Fruit fly (Drosophila melanogaster) whole organism, embryonic: ENCODE measurements around the gene CG13081.

Source experiments
- Atf3 ChIP-seq: fragments of 200-800 bp; sonication (Bioruptor generic); optimal IDR thresholded peaks from 3 replicates; lab custom pipeline; 2016; ENCODE audit warnings: missing biosample characterization, missing genetic modification characterization
- CG10267 ChIP-seq: fragments of 200-800 bp; sonication (Bioruptor generic); optimal IDR thresholded peaks from 2 replicates; lab custom pipeline; 2018; ENCODE audit warnings: missing biosample characterization, mild to moderate bottlenecking, missing genetic modification characterization, moderate library complexity
- CG12769 ChIP-seq: fragments of 200-800 bp; sonication (Bioruptor generic); optimal IDR thresholded peaks from 2 replicates; lab custom pipeline; 2019; ENCODE audit warnings: missing biosample characterization, mild to moderate bottlenecking, missing genetic modification characterization, moderate library complexity
- CG13424 ChIP-seq: fragments of 200-800 bp; sonication (Bioruptor generic); optimal IDR thresholded peaks from 2 replicates; lab custom pipeline; 2019; ENCODE audit warnings: missing biosample characterization, mild to moderate bottlenecking, missing genetic modification characterization, moderate library complexity
- CG14860 ChIP-seq: fragments of 200-800 bp; sonication (Bioruptor generic); IDR thresholded peaks from 3 replicates; pipeline ENCODE4 v1.3.6; 2022; ENCODE audit warnings: missing biosample characterization, missing genetic modification characterization; ENCODE audit not compliant: partially characterized antibody
- CG15514 ChIP-seq: fragments of 200-800 bp; sonication (Bioruptor generic); optimal IDR thresholded peaks from 3 replicates; lab custom pipeline; 2017; ENCODE audit warnings: missing biosample characterization, missing genetic modification characterization, mild to moderate bottlenecking, moderate library complexity, missing genetic modification reagents
- CG1603 ChIP-seq: fragments of 200-800 bp; sonication (Bioruptor generic); optimal IDR thresholded peaks from 2 replicates; lab custom pipeline; 2019; ENCODE audit warnings: missing biosample characterization, mild to moderate bottlenecking, missing genetic modification characterization, moderate library complexity
- CG17385 ChIP-seq: fragments of 200-800 bp; sonication (Bioruptor generic); optimal IDR thresholded peaks from 3 replicates; lab custom pipeline; 2018; ENCODE audit warnings: missing biosample characterization, mild to moderate bottlenecking, missing genetic modification characterization
- CG18262 ChIP-seq: fragments of 200-800 bp; optimal IDR thresholded peaks from 3 replicates; lab custom pipeline; 2019; ENCODE audit warnings: missing biosample characterization, mild to moderate bottlenecking, missing genetic modification characterization, moderate library complexity
- CG30020 ChIP-seq: fragments of 200-800 bp; optimal IDR thresholded peaks from 2 replicates; lab custom pipeline; 2019; ENCODE audit warnings: missing biosample characterization, mild to moderate bottlenecking, missing genetic modification characterization, moderate library complexity
- CG31365 ChIP-seq: fragments of 200-800 bp; sonication (Bioruptor generic); optimal IDR thresholded peaks from 2 replicates; lab custom pipeline; 2018; ENCODE audit warnings: missing biosample characterization, mild to moderate bottlenecking, missing genetic modification characterization
- CG3163 ChIP-seq: fragments of 200-800 bp; sonication (Bioruptor generic); optimal IDR thresholded peaks from 3 replicates; lab custom pipeline; 2016; ENCODE audit warnings: missing biosample characterization, missing genetic modification characterization
- CG32767 ChIP-seq: fragments of 200-800 bp; sonication (Bioruptor generic); IDR thresholded peaks from 2 replicates; pipeline ENCODE4 v1.3.6; 2022; ENCODE audit warnings: missing biosample characterization, missing genetic modification characterization
- CG6654 ChIP-seq: fragments of 200-800 bp; sonication (Bioruptor generic); optimal IDR thresholded peaks from 2 replicates; lab custom pipeline; 2017; ENCODE audit warnings: missing biosample characterization, mild to moderate bottlenecking, missing genetic modification characterization
- CG7928 ChIP-seq: fragments of 200-800 bp; sonication (Bioruptor generic); optimal IDR thresholded peaks from 2 replicates; lab custom pipeline; 2017; ENCODE audit warnings: missing biosample characterization, mild to moderate bottlenecking, missing genetic modification characterization
- CoRest ChIP-seq: fragments of 200-800 bp; sonication (Bioruptor generic); optimal IDR thresholded peaks from 3 replicates; lab custom pipeline; 2018; ENCODE audit warnings: missing biosample characterization, mild to moderate bottlenecking, missing genetic modification characterization, moderate library complexity
- E2f2 ChIP-seq: fragments of 200-800 bp; sonication (Bioruptor generic); IDR thresholded peaks from 2 replicates; pipeline ENCODE4 v1.3.6; 2022; ENCODE audit warnings: missing biosample characterization, missing genetic modification characterization
- Jarid2 ChIP-seq: fragments of 200-800 bp; sonication (Bioruptor generic); optimal IDR thresholded peaks from 3 replicates; lab custom pipeline; 2017; ENCODE audit warnings: mild to moderate bottlenecking, missing biosample characterization, missing genetic modification reagents, missing genetic modification characterization
- Myb ChIP-seq: fragments of 200-800 bp; sonication (Bioruptor generic); optimal IDR thresholded peaks from 2 replicates; lab custom pipeline; 2016; ENCODE audit warnings: missing biosample characterization, missing genetic modification characterization
- Nf-YA ChIP-seq: fragments of 200-800 bp; sonication (Bioruptor generic); IDR thresholded peaks from 2 replicates; pipeline ENCODE4 v1.3.6; 2022; ENCODE audit warnings: missing biosample characterization, missing genetic modification characterization
- Opbp ChIP-seq: fragments of 200-800 bp; sonication (Bioruptor generic); IDR thresholded peaks from 3 replicates; pipeline ENCODE4 v1.3.6; 2022; ENCODE audit warnings: missing biosample characterization, missing genetic modification characterization; ENCODE audit not compliant: partially characterized antibody
- Scr ChIP-seq: fragments of 200-800 bp; sonication (Bioruptor generic); IDR thresholded peaks from 2 replicates; pipeline ENCODE4 v1.3.6; 2022; ENCODE audit warnings: missing biosample characterization, missing genetic modification characterization; ENCODE audit not compliant: partially characterized antibody
- Side ChIP-seq: fragments of 200-800 bp; sonication (Bioruptor generic); optimal IDR thresholded peaks from 2 replicates; lab custom pipeline; 2016; ENCODE audit warnings: missing biosample characterization, missing genetic modification characterization
- Sin3A ChIP-seq: fragments of >200 bp; optimal IDR thresholded peaks from 2 replicates; lab custom pipeline; 2018
- Sox100B ChIP-seq: fragments of 200-800 bp; sonication (Bioruptor generic); optimal IDR thresholded peaks from 3 replicates; lab custom pipeline; 2018; ENCODE audit warnings: missing biosample characterization, mild to moderate bottlenecking, missing genetic modification characterization
- abd-A ChIP-seq: fragments of 200-800 bp; sonication (Bioruptor generic); optimal IDR thresholded peaks from 3 replicates; lab custom pipeline; 2019; ENCODE audit warnings: missing biosample characterization, mild to moderate bottlenecking, missing genetic modification characterization, moderate library complexity
- ato ChIP-seq: fragments of 200-800 bp; sonication (Bioruptor generic); IDR thresholded peaks from 2 replicates; pipeline ENCODE4 v1.3.6; 2022; ENCODE audit warnings: missing biosample characterization, missing genetic modification characterization; ENCODE audit not compliant: partially characterized antibody
- cato ChIP-seq: fragments of 200-800 bp; sonication (Bioruptor generic); optimal IDR thresholded peaks from 2 replicates; lab custom pipeline; 2016; ENCODE audit warnings: missing biosample characterization, missing genetic modification characterization, borderline replicate concordance
- cg ChIP-seq: fragments of 200-800 bp; sonication (Bioruptor generic); optimal IDR thresholded peaks from 3 replicates; lab custom pipeline; 2019; ENCODE audit warnings: missing biosample characterization, mild to moderate bottlenecking, missing genetic modification characterization, moderate library complexity
- chm ChIP-seq: fragments of 200-800 bp; sonication (Bioruptor generic); IDR thresholded peaks from 2 replicates; pipeline ENCODE4 v1.3.6; 2022; ENCODE audit warnings: missing biosample characterization, missing genetic modification characterization
- crp ChIP-seq, 2 experiments: fragments of 200-800 bp; sonication (Bioruptor generic); optimal IDR thresholded peaks; 2 replicates in 1 of 2; 3 replicates in 1 of 2; lab custom pipeline; 2017; ENCODE audit warnings: missing biosample characterization in 2 of 2, missing genetic modification characterization in 2 of 2, mild to moderate bottlenecking in 1 of 2, moderate library complexity in 1 of 2
- dm ChIP-seq: fragments of 200-800 bp; sonication (Bioruptor generic); optimal IDR thresholded peaks from 3 replicates; lab custom pipeline; 2016; ENCODE audit warnings: missing biosample characterization, missing genetic modification characterization
- exex ChIP-seq: fragments of 200-800 bp; sonication (Bioruptor generic); optimal IDR thresholded peaks from 4 replicates; lab custom pipeline; 2018; ENCODE audit warnings: missing biosample characterization, mild to moderate bottlenecking, missing genetic modification characterization, moderate library complexity
- fd96Cb ChIP-seq: fragments of 200-800 bp; sonication (Bioruptor generic); optimal IDR thresholded peaks from 2 replicates; lab custom pipeline; 2018; ENCODE audit warnings: missing biosample characterization, mild to moderate bottlenecking, missing genetic modification characterization, moderate library complexity
- gfzf ChIP-seq: fragments of 200-800 bp; sonication (Bioruptor generic); optimal IDR thresholded peaks from 2 replicates; lab custom pipeline; 2016; ENCODE audit warnings: missing biosample characterization, mild to moderate bottlenecking, missing genetic modification characterization, moderate library complexity
- grn ChIP-seq: fragments of 200-800 bp; sonication (Bioruptor generic); optimal IDR thresholded peaks from 3 replicates; lab custom pipeline; 2017; ENCODE audit warnings: missing biosample characterization, missing genetic modification characterization
- hb ChIP-seq: fragments of 200-800 bp; sonication (Bioruptor generic); IDR thresholded peaks from 3 replicates; pipeline ENCODE4 v1.3.6; 2022; ENCODE audit warnings: missing biosample characterization, missing genetic modification characterization; ENCODE audit not compliant: partially characterized antibody
- inv ChIP-seq: fragments of 200-800 bp; sonication (Bioruptor generic); IDR thresholded peaks from 2 replicates; pipeline ENCODE4 v1.3.6; 2022; ENCODE audit warnings: missing biosample characterization, missing genetic modification characterization; ENCODE audit not compliant: partially characterized antibody
- mld ChIP-seq: fragments of 200-800 bp; sonication (Bioruptor generic); IDR thresholded peaks from 3 replicates; pipeline ENCODE4 v1.3.6; 2022; ENCODE audit warnings: missing biosample characterization, missing genetic modification characterization; ENCODE audit not compliant: partially characterized antibody
- onecut ChIP-seq: fragments of 200-800 bp; sonication (Bioruptor generic); IDR thresholded peaks from 2 replicates; pipeline ENCODE4 v1.3.6; 2022; ENCODE audit warnings: missing biosample characterization, missing genetic modification characterization
- ranshi ChIP-seq: fragments of 200-800 bp; sonication (Bioruptor generic); IDR thresholded peaks from 2 replicates; pipeline ENCODE4 v1.3.6; 2022; ENCODE audit warnings: missing biosample characterization, missing genetic modification characterization
- scrt ChIP-seq: fragments of 200-800 bp; sonication (Bioruptor generic); optimal IDR thresholded peaks from 2 replicates; lab custom pipeline; 2018; ENCODE audit warnings: missing biosample characterization, mild to moderate bottlenecking, missing genetic modification characterization, moderate library complexity
- slp2 ChIP-seq: fragments of 200-800 bp; sonication (Bioruptor generic); optimal IDR thresholded peaks from 2 replicates; lab custom pipeline; 2016; ENCODE audit warnings: missing biosample characterization, missing genetic modification characterization
- tx ChIP-seq: fragments of 200-800 bp; sonication (Bioruptor generic); optimal IDR thresholded peaks from 2 replicates; lab custom pipeline; 2016; ENCODE audit warnings: missing biosample characterization, missing genetic modification characterization
- vvl ChIP-seq: fragments of 200-800 bp; sonication (Bioruptor generic); IDR thresholded peaks from 2 replicates; pipeline ENCODE4 v1.3.6; 2022; ENCODE audit warnings: missing biosample characterization, missing genetic modification characterization
- zen2 ChIP-seq: fragments of 200-800 bp; sonication (Bioruptor generic); IDR thresholded peaks from 3 replicates; pipeline ENCODE4 v1.3.6; 2022; ENCODE audit warnings: missing biosample characterization, missing genetic modification characterization; ENCODE audit not compliant: partially characterized antibody
- zf30C ChIP-seq: fragments of 200-800 bp; sonication (Bioruptor generic); optimal IDR thresholded peaks from 3 replicates; lab custom pipeline; 2018; ENCODE audit warnings: missing biosample characterization, mild to moderate bottlenecking, missing genetic modification characterization

Gene CG13081

dm6 chr2L:19537779-19538456, 2.5 kb upstream of the CG13081 start, which contains the start of gene CG13082 (continued):
- TF ChIP-seq Sox100B (GFP tag; lab: Kevin White, UChicago) = peak; percentile 48
- TF ChIP-seq fd96Cb (tag; lab: Kevin White, UChicago) = peak; percentile 59
- peak; percentile 45 for TF ChIP-seq CG17385 (GFP tag; lab: Kevin White, UChicago)
- no peak for TF ChIP-seq Atf3 (GFP tag; lab: Kevin White, UChicago)
- TF ChIP-seq Sin3A = no peak
- 0 out of 2 replicates have a peak, but pooled peaks have one; percentile 6 for TF ChIP-seq ranshi (GFP tag; lab: Robert Waterston, UW)
- no peak for TF ChIP-seq Nf-YA (GFP tag; lab: Robert Waterston, UW)
- TF ChIP-seq Side (GFP tag; lab: Kevin White, UChicago) = no peak
- TF ChIP-seq slp2 = peak; percentile 40
- TF ChIP-seq CG6654 = peak; percentile 33
- TF ChIP-seq zf30C (GFP tag; lab: Kevin White, UChicago) = peak; percentile 75
- no peak for TF ChIP-seq hb

- TF ChIP-seq CG30020 (tag; lab: Kevin White, UChicago) (peak; percentile 55), ato (GFP tag; lab: Robert Waterston, UW) (peak; percentile 94), Myb (peak; percentile 70), grn (GFP tag; lab: Kevin White, UChicago) (peak; percentile 62), zen2 (GFP tag; lab: Robert Waterston, UW) (peak; percentile 93), exex (peak; percentile 10), CG15514 (GFP tag; lab: Kevin White, UChicago) (peak; percentile 59), chm (GFP tag; lab: Robert Waterston, UW) (0 out of 2 replicates have a peak, but pooled peaks have one; percentile 11), CG13424 (tag; lab: Kevin White, UChicago) (no peak), gfzf (GFP tag; lab: Kevin White, UChicago) (peak; percentile 45), CG10267 (tag; lab: Kevin White, UChicago) (peak; percentile 46), dm (GFP tag; lab: Kevin White, UChicago) (peak; percentile 1), abd-A (tag; lab: Kevin White, UChicago) (peak; percentile 84), CG18262 (no peak), CoRest (tag; lab: Kevin White, UChicago) (peak; percentile 34), mld (peak; percentile 84), CG14860 (GFP tag; lab: Robert Waterston, UW) (peak; percentile 91), CG12769 (tag; lab: Kevin White, UChicago) (peak; percentile 33), vvl (GFP tag; lab: Robert Waterston, UW) (peak; percentile 22; the same call in 1 of the 2 replicates), CG7928 (GFP tag; lab: Kevin White, UChicago) (no peak), inv (GFP tag; lab: Robert Waterston, UW) (peak; percentile 73), cg (peak; percentile 72), CG32767 (GFP tag; lab: Robert Waterston, UW) (0 out of 2 replicates have a peak, but pooled peaks have one; percentile 15), CG1603 (tag; lab: Kevin White, UChicago) (peak; percentile 69), scrt (peak; percentile 37), cato (GFP tag; lab: Kevin White, UChicago) (no peak), CG3163 (no peak), Scr (GFP tag; lab: Robert Waterston, UW) (peak; percentile 86), Opbp (GFP tag; lab: Robert Waterston, UW) (peak; percentile 83; the same call in 2 of the 3 replicates), CG31365 (tag; lab: Kevin White, UChicago) (no peak), Jarid2 (GFP tag; lab: Kevin White, UChicago) (peak; percentile 1), E2f2 (GFP tag; lab: Robert Waterston, UW) (peak; percentile 67), crp (GFP tag; optimal IDR thresholded peaks at IDR 0.05; lab: Kevin White, UChicago) (peak in 1 of 2 experiments; percentile 44), onecut (GFP tag; lab: Robert Waterston, UW) (peak; percentile 8; the same call in 1 of the 2 replicates), tx (no peak)
Measured at dm6 chr2L:19542268-19542773, 1.9 kb downstream of the CG13081 start.
